Comparison of ENCODE assay signal across 4 worm cellular contexts in the genomic region with DNA sequence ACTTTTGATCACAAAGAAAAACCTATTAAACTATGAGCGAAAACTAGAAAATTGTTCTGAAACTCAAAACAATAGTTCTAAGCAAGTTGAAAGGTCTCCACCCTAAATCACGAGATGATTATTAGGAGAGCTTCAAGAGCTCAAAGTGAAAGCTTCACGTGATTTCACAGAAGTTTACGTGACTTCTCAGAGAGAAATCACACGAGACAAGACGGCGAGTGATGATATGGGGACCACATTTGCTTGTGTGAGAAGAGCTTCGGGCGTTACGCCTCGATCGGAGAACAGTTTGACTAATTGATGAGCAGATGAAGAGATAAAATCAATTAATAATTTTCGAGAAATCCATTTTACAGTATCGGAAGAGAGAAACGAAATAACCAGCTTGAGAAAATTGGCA.
TF ChIP-seq lines count a peak whose summit lies in the region.

No protein-coding gene starts in this region.

TF ChIP-seq in whole organism, L1 larva, 84 proteins besides CTCF, POLR2A, EP300 and RAD21:
- no peak for TF ChIP-seq efl-1 (optimal IDR thresholded peaks at IDR 0.05; lab: Kevin White, UChicago)
- peak in 1 of 2 experiments; percentile 77 for TF ChIP-seq efl-1 (GFP tag; optimal IDR thresholded peaks at IDR 0.05 in 1 of 2; lab: Kevin White, UChicago)
- TF ChIP-seq hlh-17 (GFP tag; optimal IDR thresholded peaks at IDR 0.05; lab: Kevin White, UChicago; ENCODE audit: borderline replicate concordance): no peak
- peak; percentile 55 for TF ChIP-seq nhr-71 (tag; optimal IDR thresholded peaks at IDR 0.05; lab: Kevin White, UChicago)
- TF ChIP-seq Y116A8C.19 (tag; optimal IDR thresholded peaks at IDR 0.05; lab: Kevin White, UChicago; ENCODE audit: borderline replicate concordance): no peak
- peak; percentile 3 to 26 for TF ChIP-seq lsy-2 (tag; optimal IDR thresholded peaks at IDR 0.05; lab: Kevin White, UChicago)
- no peak for TF ChIP-seq ets-5 (GFP tag; IDR thresholded peaks at IDR 0.05; lab: Robert Waterston, UW)
- TF ChIP-seq rnt-1 (tag; optimal IDR thresholded peaks at IDR 0.05; lab: Kevin White, UChicago): peak; percentile 59
- TF ChIP-seq C16A3.4 (tag; optimal IDR thresholded peaks at IDR 0.05; lab: Kevin White, UChicago): no peak
- 0 out of 2 replicates have a peak, but pooled peaks have one; percentile 11 for TF ChIP-seq nhr-19 (GFP tag; conservative IDR thresholded peaks at IDR 0.05; lab: Robert Waterston, UW)
- TF ChIP-seq lin-13 (GFP tag; optimal IDR thresholded peaks at IDR 0.05; lab: Kevin White, UChicago): no peak

TF ChIP-seq in whole organism, L2 larva, 48 proteins besides CTCF, POLR2A, EP300 and RAD21:
- no peak for TF ChIP-seq sem-4 (tag; optimal IDR thresholded peaks at IDR 0.05; lab: Kevin White, UChicago)
- no peak for TF ChIP-seq gmeb-1 (tag; optimal IDR thresholded peaks at IDR 0.05; lab: Kevin White, UChicago)
- no peak for TF ChIP-seq mab-5 (tag; optimal IDR thresholded peaks at IDR 0.05; lab: Kevin White, UChicago)
- TF ChIP-seq lin-39 (tag; optimal IDR thresholded peaks at IDR 0.05; lab: Kevin White, UChicago): no peak
- TF ChIP-seq sma-3 (GFP tag; optimal IDR thresholded peaks at IDR 0.05; lab: Kevin White, UChicago): no peak
- no peak for TF ChIP-seq nhr-6 (tag; optimal IDR thresholded peaks at IDR 0.05; lab: Kevin White, UChicago)
- no peak for TF ChIP-seq nhr-237 (tag; optimal IDR thresholded peaks at IDR 0.05; lab: Kevin White, UChicago)
- no peak for TF ChIP-seq ama-1 (optimal IDR thresholded peaks at IDR 0.05; lab: Kevin White, UChicago)
- TF ChIP-seq unc-62 (GFP tag; optimal IDR thresholded peaks at IDR 0.05; lab: Kevin White, UChicago): no peak
- TF ChIP-seq dmd-4 (tag; optimal IDR thresholded peaks at IDR 0.05; lab: Kevin White, UChicago): no peak
- TF ChIP-seq nhr-129 (tag; optimal IDR thresholded peaks at IDR 0.05; lab: Kevin White, UChicago): peak; percentile 37
- peak; percentile 28 for TF ChIP-seq C34F6.9 (tag; optimal IDR thresholded peaks at IDR 0.05; lab: Kevin White, UChicago)
- no peak for TF ChIP-seq lin-11 (tag; optimal IDR thresholded peaks at IDR 0.05; lab: Kevin White, UChicago)
- TF ChIP-seq blmp-1 (tag; optimal IDR thresholded peaks at IDR 0.05; lab: Kevin White, UChicago; ENCODE audit: insufficient read depth): no peak
- TF ChIP-seq ceh-82 (tag; optimal IDR thresholded peaks at IDR 0.05; lab: Kevin White, UChicago): no peak
- no peak for TF ChIP-seq ztf-11 (tag; optimal IDR thresholded peaks at IDR 0.05; lab: Kevin White, UChicago)
- no peak for TF ChIP-seq nhr-10 (tag; optimal IDR thresholded peaks at IDR 0.05; lab: Kevin White, UChicago)

TF ChIP-seq in whole organism, L4 larva, 104 proteins besides CTCF, POLR2A, EP300 and RAD21:
- no peak for TF ChIP-seq ctbp-1 (GFP tag; IDR thresholded peaks at IDR 0.05; lab: Robert Waterston, UW)
- no peak for TF ChIP-seq gei-8 (GFP tag; optimal IDR thresholded peaks at IDR 0.05; lab: Kevin White, UChicago)
- TF ChIP-seq cey-2 (tag; optimal IDR thresholded peaks at IDR 0.05; lab: Kevin White, UChicago; ENCODE audit: borderline replicate concordance, insufficient read depth): no peak
- no peak for TF ChIP-seq attf-4 (tag; optimal IDR thresholded peaks at IDR 0.05; lab: Kevin White, UChicago)
- TF ChIP-seq ztf-7 (tag; optimal IDR thresholded peaks at IDR 0.05; lab: Kevin White, UChicago): no peak
- TF ChIP-seq ces-1 (GFP tag; optimal IDR thresholded peaks at IDR 0.05; lab: Kevin White, UChicago): no peak
- no peak for TF ChIP-seq unc-39 (tag; optimal IDR thresholded peaks at IDR 0.05; lab: Kevin White, UChicago)
- TF ChIP-seq zfp-3 (GFP tag; conservative IDR thresholded peaks at IDR 0.05; lab: Robert Waterston, UW): no peak
- TF ChIP-seq ZK546.5 (tag; optimal IDR thresholded peaks at IDR 0.05; lab: Kevin White, UChicago): no peak
- TF ChIP-seq egl-27 (tag; optimal IDR thresholded peaks at IDR 0.05; lab: Kevin White, UChicago): no peak
- no peak for TF ChIP-seq Y5F2A.4 (GFP tag; optimal IDR thresholded peaks at IDR 0.05; lab: Kevin White, UChicago)
- TF ChIP-seq php-3 (GFP tag; IDR thresholded peaks at IDR 0.05; lab: Robert Waterston, UW): no peak
- peak in 1 of 2 experiments; percentile 85 for TF ChIP-seq hif-1 (tag; optimal IDR thresholded peaks at IDR 0.05; lab: Kevin White, UChicago)
- no peak for TF ChIP-seq daf-16 (GFP tag; optimal IDR thresholded peaks at IDR 0.05; lab: Kevin White, UChicago)
- TF ChIP-seq daf-16 (tag; optimal IDR thresholded peaks at IDR 0.05; lab: Kevin White, UChicago): no peak
- no peak for TF ChIP-seq spr-1 (tag; optimal IDR thresholded peaks at IDR 0.05; lab: Kevin White, UChicago)
- TF ChIP-seq hlh-11 (tag; optimal IDR thresholded peaks at IDR 0.05; lab: Kevin White, UChicago): peak; percentile 27

TF ChIP-seq in whole organism, late embryonic, 69 proteins besides CTCF, POLR2A, EP300 and RAD21:
- TF ChIP-seq fax-1 (tag; optimal IDR thresholded peaks at IDR 0.05; lab: Kevin White, UChicago) (no peak), hlh-13 (GFP tag; optimal IDR thresholded peaks at IDR 0.05; lab: Kevin White, UChicago) (no peak), ama-1 (optimal IDR thresholded peaks at IDR 0.05; lab: Kevin White, UChicago) (no peak), ceh-48 (tag; optimal IDR thresholded peaks at IDR 0.05; lab: Kevin White, UChicago) (no peak), unc-55 (GFP tag; optimal IDR thresholded peaks at IDR 0.05; lab: Kevin White, UChicago) (peak; percentile 11), ztf-16 (tag; optimal IDR thresholded peaks at IDR 0.05; lab: Kevin White, UChicago) (no peak), hlh-30 (tag; optimal IDR thresholded peaks at IDR 0.05; lab: Kevin White, UChicago; ENCODE audit: insufficient read depth) (peak; percentile 28), odd-2 (tag; optimal IDR thresholded peaks at IDR 0.05; lab: Kevin White, UChicago) (no peak), ceh-6 (GFP tag; optimal IDR thresholded peaks at IDR 0.05; lab: Kevin White, UChicago) (no peak), pqm-1 (tag; optimal IDR thresholded peaks at IDR 0.05; lab: Kevin White, UChicago) (no peak), npax-4 (tag; optimal IDR thresholded peaks at IDR 0.05; lab: Kevin White, UChicago) (no peak), ceh-18 (tag; optimal IDR thresholded peaks at IDR 0.05; lab: Kevin White, UChicago) (peak; percentile 16), pha-2 (tag; optimal IDR thresholded peaks at IDR 0.05; lab: Kevin White, UChicago) (no peak), ref-2 (tag; optimal IDR thresholded peaks at IDR 0.05; lab: Kevin White, UChicago) (no peak), dmd-4 (tag; optimal IDR thresholded peaks at IDR 0.05; lab: Kevin White, UChicago; ENCODE audit: borderline replicate concordance) (no peak), syd-9 (tag; optimal IDR thresholded peaks at IDR 0.05; lab: Kevin White, UChicago) (no peak), ceh-14 (tag; optimal IDR thresholded peaks at IDR 0.05; lab: Kevin White, UChicago) (no peak), tbx-2 (tag; optimal IDR thresholded peaks at IDR 0.05; lab: Kevin White, UChicago) (no peak), unc-86 (tag; optimal IDR thresholded peaks at IDR 0.05; lab: Kevin White, UChicago) (no peak), hlh-15 (tag; optimal IDR thresholded peaks at IDR 0.05; lab: Kevin White, UChicago) (no peak), ahr-1 (tag; optimal IDR thresholded peaks at IDR 0.05; lab: Kevin White, UChicago) (no peak)
TF ChIP-seq in whole organism, late embryonic: peak in this region for 3.
